Worm (Caenorhabditis elegans) whole organism, L1 larva: ENCODE results near the gene ent-1.

ENCODE experiments used
- C16A3.4 ChIP-seq: fragments of 150-350 bp; optimal IDR thresholded peaks from 2 replicates; lab custom pipeline; 2014; ENCODE audit warnings: missing biosample characterization, missing genetic modification characterization
- C34B4.2 ChIP-seq: sonication (generic microtip); optimal IDR thresholded peaks from 2 replicates; lab custom pipeline; 2017; ENCODE audit warnings: mild to moderate bottlenecking, missing genetic modification characterization, missing compliant biosample characterization
- aly-2 ChIP-seq: fragments of 150-350 bp; optimal IDR thresholded peaks from 2 replicates; lab custom pipeline; 2014; ENCODE audit warnings: missing biosample characterization, missing genetic modification characterization
- ceh-63 ChIP-seq: fragments of 200-800 bp; sonication (Bioruptor generic); optimal IDR thresholded peaks from 2 replicates; lab custom pipeline; 2018; ENCODE audit warnings: mild to moderate bottlenecking, missing genetic modification characterization, missing compliant biosample characterization
- ceh-8 ChIP-seq: fragments of 200-800 bp; sonication (Bioruptor generic); optimal IDR thresholded peaks from 2 replicates; lab custom pipeline; 2018; ENCODE audit warnings: mild to moderate bottlenecking, missing genetic modification characterization, moderate library complexity, missing compliant biosample characterization
- ceh-82 ChIP-seq, 3 experiments: fragments of 150-350 bp in 1 of 3; sonication (generic microtip) in 2 of 3; optimal IDR thresholded peaks; 2 replicates each; lab custom pipeline; 2014 to 2017; ENCODE audit warnings: missing biosample characterization in 3 of 3, missing genetic modification characterization in 3 of 3
- ceh-88 ChIP-seq: fragments of 200-800 bp; sonication (Bioruptor generic); IDR thresholded peaks from 2 replicates; pipeline ENCODE4 v1.3.6; 2022; ENCODE audit warnings: missing genetic modification characterization, missing compliant biosample characterization
- efl-1 ChIP-seq, 4 experiments: fragments of 150-350 bp; optimal IDR thresholded peaks in 3 of 4; peaks in 1 of 4; 1 replicate in 1 of 4; 2 replicates in 3 of 4; lab custom pipeline; 2014; ENCODE audit warnings: missing biosample characterization in 2 of 4, missing genetic modification characterization in 2 of 4, missing genetic modification reagents in 2 of 4
- egl-13 ChIP-seq: sonication (generic microtip); optimal IDR thresholded peaks from 2 replicates; lab custom pipeline; 2016; ENCODE audit warnings: missing genotype, missing genetic modification reagents, missing genetic modification characterization, missing compliant biosample characterization
- egl-27 ChIP-seq, 2 experiments: fragments of 150-350 bp in 1 of 2; sonication (generic microtip); optimal IDR thresholded peaks; 3 replicates each; lab custom pipeline; 2017 to 2018; ENCODE audit warnings: missing biosample characterization in 2 of 2, missing genetic modification characterization in 2 of 2, missing genetic modification reagents in 2 of 2
- elt-3 ChIP-seq, 6 experiments: fragments of 150-350 bp in 1 of 6; sonication (generic microtip); optimal IDR thresholded peaks; 2 replicates each; lab custom pipeline; 2017 to 2018; ENCODE audit warnings: missing biosample characterization in 6 of 6, missing genetic modification characterization in 6 of 6, inconsistent platforms in 1 of 6
- fkh-10 ChIP-seq: sonication (generic microtip); optimal IDR thresholded peaks from 2 replicates; lab custom pipeline; 2017; ENCODE audit warnings: missing biosample characterization, missing genetic modification reagents, missing genetic modification characterization
- fkh-4 ChIP-seq: sonication (generic microtip); optimal IDR thresholded peaks from 2 replicates; lab custom pipeline; 2016; ENCODE audit warnings: missing compliant biosample characterization, missing genetic modification characterization, borderline replicate concordance
- fkh-8 ChIP-seq: sonication (generic microtip); optimal IDR thresholded peaks from 2 replicates; lab custom pipeline; 2016; ENCODE audit warnings: mild to moderate bottlenecking, missing genetic modification characterization, missing compliant biosample characterization
- grh-1 ChIP-seq: fragments of 200-800 bp; sonication (Bioruptor generic); IDR thresholded peaks from 2 replicates; pipeline ENCODE4 v1.3.6; 2022; ENCODE audit warnings: missing genetic modification reagents, missing genetic modification characterization, missing compliant biosample characterization
- irx-1 ChIP-seq: sonication (generic microtip); optimal IDR thresholded peaks from 2 replicates; lab custom pipeline; 2016; ENCODE audit warnings: missing genetic modification characterization, missing compliant biosample characterization
- isw-1 ChIP-seq: fragments of 200-800 bp; sonication (Bioruptor generic); IDR thresholded peaks from 2 replicates; pipeline ENCODE4 v1.3.6; 2022; ENCODE audit warnings: missing genetic modification characterization, missing compliant biosample characterization
- lin-39 ChIP-seq: fragments of 150-350 bp; optimal IDR thresholded peaks from 2 replicates; lab custom pipeline; 2014; ENCODE audit warnings: missing biosample characterization, missing genetic modification reagents, missing genetic modification characterization
- lir-3 ChIP-seq: sonication (generic microtip); optimal IDR thresholded peaks from 2 replicates; lab custom pipeline; 2016; ENCODE audit warnings: mild to moderate bottlenecking, missing genetic modification characterization, moderate library complexity, missing compliant biosample characterization; ENCODE audit not compliant: poor library complexity
- mdl-1 ChIP-seq, 2 experiments: fragments of 150-350 bp; optimal IDR thresholded peaks; 2 replicates each; lab custom pipeline; 2014 to 2017; ENCODE audit warnings: missing biosample characterization in 2 of 2, missing genetic modification characterization in 2 of 2, inconsistent platforms in 1 of 2
- nhr-12 ChIP-seq: sonication (generic microtip); optimal IDR thresholded peaks from 2 replicates; lab custom pipeline; 2017; ENCODE audit warnings: missing biosample characterization, missing genetic modification characterization
- nhr-19 ChIP-seq: fragments of 200-800 bp; sonication (Bioruptor generic); conservative IDR thresholded peaks from 2 replicates; pipeline ENCODE4 v1.3.6; 2022; ENCODE audit warnings: missing genetic modification characterization, missing compliant biosample characterization
- nhr-237 ChIP-seq: fragments of 150-350 bp; optimal IDR thresholded peaks from 2 replicates; lab custom pipeline; 2014; ENCODE audit warnings: missing biosample characterization, missing genetic modification characterization
- nhr-76 ChIP-seq: sonication (generic microtip); optimal IDR thresholded peaks from 2 replicates; lab custom pipeline; 2017; ENCODE audit warnings: missing biosample characterization, missing genetic modification characterization
- nhr-85 ChIP-seq: sonication (generic microtip); peaks from one replicate; lab custom pipeline; 2016; ENCODE audit warnings: missing genetic modification characterization, inconsistent platforms, missing compliant biosample characterization
- pax-3 ChIP-seq: fragments of 200-800 bp; sonication (Bioruptor generic); optimal IDR thresholded peaks from 2 replicates; lab custom pipeline; 2018; ENCODE audit warnings: mild to moderate bottlenecking, missing genetic modification characterization, moderate library complexity, missing compliant biosample characterization
- rnt-1 ChIP-seq: sonication (generic microtip); optimal IDR thresholded peaks from 2 replicates; lab custom pipeline; 2016; ENCODE audit warnings: mild to moderate bottlenecking, missing genetic modification characterization, moderate library complexity, missing compliant biosample characterization
- skn-1 ChIP-seq: fragments of 150-350 bp; optimal IDR thresholded peaks from 2 replicates; lab custom pipeline; 2014; ENCODE audit warnings: missing biosample characterization, missing genetic modification characterization
- snpc-4 ChIP-seq: fragments of 150-350 bp; optimal IDR thresholded peaks from 2 replicates; lab custom pipeline; 2014; ENCODE audit warnings: missing biosample characterization, missing genetic modification characterization
- sox-4 ChIP-seq: sonication (generic microtip); optimal IDR thresholded peaks from 2 replicates; lab custom pipeline; 2016; ENCODE audit warnings: missing genetic modification characterization, missing compliant biosample characterization
- sptf-1 ChIP-seq: fragments of 150-350 bp; optimal IDR thresholded peaks from 2 replicates; lab custom pipeline; 2014; ENCODE audit warnings: missing biosample characterization, missing genetic modification characterization
- unc-130 ChIP-seq: fragments of 150-350 bp; optimal IDR thresholded peaks from 2 replicates; lab custom pipeline; 2017; ENCODE audit warnings: missing biosample characterization, missing genetic modification characterization, inconsistent platforms
- unc-30 ChIP-seq: sonication (generic microtip); optimal IDR thresholded peaks from 2 replicates; lab custom pipeline; 2017; ENCODE audit warnings: missing biosample characterization, missing genetic modification characterization
- unc-98 ChIP-seq: fragments of 200-800 bp; sonication (Bioruptor generic); IDR thresholded peaks from 2 replicates; pipeline ENCODE4 v1.3.6; 2022; ENCODE audit warnings: missing genetic modification characterization, missing compliant biosample characterization
- ztf-11 ChIP-seq, 2 experiments: sonication (generic microtip); optimal IDR thresholded peaks; 2 replicates each; lab custom pipeline; 2016 to 2017; ENCODE audit warnings: missing genetic modification characterization in 2 of 2, missing biosample characterization in 1 of 2, missing compliant biosample characterization in 1 of 2
- ztf-4 ChIP-seq: fragments of 150-350 bp; optimal IDR thresholded peaks from 2 replicates; lab custom pipeline; 2014; ENCODE audit warnings: missing biosample characterization, missing genetic modification characterization

The ent-1 gene

DNA sequence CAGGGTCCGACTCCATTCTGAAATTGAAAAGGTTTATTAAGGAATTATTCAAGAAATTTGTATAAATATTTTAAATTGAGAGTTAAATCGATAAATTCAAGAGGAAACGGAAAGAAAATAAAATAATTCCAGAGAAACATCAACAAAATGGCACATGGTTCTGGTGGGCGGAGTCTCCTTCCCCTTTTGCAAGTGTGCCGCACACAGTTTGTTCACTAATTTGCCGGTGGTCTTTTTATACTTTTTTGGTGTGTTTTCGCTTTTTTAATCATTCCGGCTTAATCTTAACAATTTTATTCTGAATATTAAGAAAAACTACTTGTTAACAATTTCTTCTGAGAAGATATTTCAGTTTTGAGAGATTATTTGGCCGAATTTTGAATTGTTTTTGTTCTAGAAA is 50.4 kb downstream of the ent-1 start, which contains the start of the genes ragc-1 and Y24F12A.1 (continued):
- TF ChIP-seq nhr-12 (tag; lab: Kevin White, UChicago) (no peak), grh-1 (GFP tag; lab: Robert Waterston, UW) (no peak), fkh-10 (GFP tag; lab: Kevin White, UChicago) (no peak), C34B4.2 (tag; lab: Kevin White, UChicago) (no peak), nhr-19 (GFP tag; lab: Robert Waterston, UW) (peak; percentile 30), ceh-8 (GFP tag; lab: Kevin White, UChicago) (no peak), rnt-1 (tag; lab: Kevin White, UChicago) (peak; percentile 48), irx-1 (tag; lab: Kevin White, UChicago) (no peak), aly-2 (tag; lab: Kevin White, UChicago) (no peak), snpc-4 (tag; lab: Kevin White, UChicago) (no peak), unc-130 (tag; lab: Kevin White, UChicago) (peak; percentile 61), fkh-8 (tag; lab: Kevin White, UChicago) (peak; percentile 22), pax-3 (tag; lab: Kevin White, UChicago) (no peak), nhr-237 (tag; lab: Kevin White, UChicago) (no peak), mdl-1 (tag; optimal IDR thresholded peaks at IDR 0.05; lab: Kevin White, UChicago) (peak in 1 of 2 experiments; percentile 71), ceh-63 (GFP tag; lab: Kevin White, UChicago) (no peak), ceh-88 (no peak), ceh-82 (tag; optimal IDR thresholded peaks at IDR 0.05; lab: Kevin White, UChicago) (peak in 2 of 3 experiments; percentile 26 to 46), lin-39 (tag; lab: Kevin White, UChicago) (no peak), skn-1 (tag; lab: Kevin White, UChicago) (peak; percentile 54), isw-1 (GFP tag; lab: Robert Waterston, UW) (no peak), efl-1 (optimal IDR thresholded peaks at IDR 0.05; lab: Kevin White, UChicago) (peak; percentile 28 to 48), efl-1 (GFP tag; optimal IDR thresholded peaks at IDR 0.05 in 1 of 2; lab: Kevin White, UChicago) (peak; percentile 53 to 92), sptf-1 (tag; lab: Kevin White, UChicago) (no peak), egl-13 (tag; lab: Kevin White, UChicago) (no peak), unc-30 (tag; lab: Kevin White, UChicago) (no peak), lir-3 (tag; lab: Kevin White, UChicago) (peak; percentile 26), nhr-76 (tag; lab: Kevin White, UChicago) (no peak), C16A3.4 (peak; percentile 53), unc-98 (GFP tag; lab: Robert Waterston, UW) (no peak), ztf-11 (tag; optimal IDR thresholded peaks at IDR 0.05; lab: Kevin White, UChicago) (no peak), ztf-4 (tag; lab: Kevin White, UChicago) (no peak), sox-4 (no peak), fkh-4 (tag; lab: Kevin White, UChicago) (no peak), elt-3 (tag; optimal IDR thresholded peaks at IDR 0.05; lab: Kevin White, UChicago) (peak in 1 of 6 experiments; percentile 66), egl-27 (tag; optimal IDR thresholded peaks at IDR 0.05; lab: Kevin White, UChicago) (no peak), nhr-85 (tag; lab: Kevin White, UChicago) (no peak)
